Worm (Caenorhabditis elegans): ENCODE measurements around the gene ebax-1.

DNA sequence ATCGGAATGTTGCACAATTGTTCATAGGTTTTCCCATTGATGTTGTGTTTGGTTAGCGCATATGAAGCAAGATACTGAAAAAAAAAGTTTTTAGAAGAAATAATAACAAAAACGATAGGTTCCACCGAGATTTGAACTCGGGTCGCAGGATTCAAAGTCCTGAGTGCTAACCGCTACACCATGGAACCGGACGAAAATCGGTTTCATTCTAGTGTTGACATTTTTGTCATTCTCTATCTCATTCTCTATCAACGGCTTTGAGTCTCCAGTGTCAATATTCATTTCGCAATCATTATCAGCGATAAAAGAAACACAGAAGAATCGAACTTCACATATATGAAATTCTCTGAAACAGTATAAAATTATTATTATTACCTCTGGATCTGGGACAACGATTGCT is 24.4 kb downstream of the ebax-1 start:
- TF ChIP-seq nhr-237 (tag; optimal IDR thresholded peaks at IDR 0.05): no peak
- no peak for TF ChIP-seq nhr-12 (tag; optimal IDR thresholded peaks at IDR 0.05)
- TF ChIP-seq lsy-2 (tag; optimal IDR thresholded peaks at IDR 0.05): no peak
- TF ChIP-seq skn-1 (tag; optimal IDR thresholded peaks at IDR 0.05): no peak

Data from whole organism, L1 larva.